Worm (Caenorhabditis elegans): Measurements from ENCODE around the gene F33G12.6.

DNA sequence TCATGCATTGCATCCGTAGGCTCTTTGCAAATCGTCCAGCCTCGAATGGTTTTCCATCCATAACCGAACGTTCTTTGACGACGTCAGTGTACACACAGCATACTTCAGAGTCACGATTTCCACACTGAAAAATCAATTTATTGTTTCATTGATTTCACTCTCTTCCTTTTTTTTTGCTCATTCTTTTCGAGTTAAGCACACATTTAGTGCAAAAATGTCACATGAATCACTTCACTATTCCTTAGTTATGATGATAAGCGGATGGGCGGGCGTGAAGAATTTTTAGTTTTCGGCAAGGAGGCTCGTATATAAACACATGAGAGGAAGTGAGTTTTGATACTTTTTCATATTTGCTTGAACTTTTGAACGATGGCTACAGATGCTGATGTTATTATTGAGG is 35.7 kb downstream of the F33G12.6 start, which contains the start of gene txt-9:
- TF ChIP-seq zip-8 (tag; optimal IDR thresholded peaks at IDR 0.05) (no peak), sptf-1 (tag; optimal IDR thresholded peaks at IDR 0.05) (no peak), M03D4.4 (tag; optimal IDR thresholded peaks at IDR 0.05) (no peak)
